Fruit fly (Drosophila melanogaster): Measurements from ENCODE around the gene hzg.

The hzg gene

DNA sequence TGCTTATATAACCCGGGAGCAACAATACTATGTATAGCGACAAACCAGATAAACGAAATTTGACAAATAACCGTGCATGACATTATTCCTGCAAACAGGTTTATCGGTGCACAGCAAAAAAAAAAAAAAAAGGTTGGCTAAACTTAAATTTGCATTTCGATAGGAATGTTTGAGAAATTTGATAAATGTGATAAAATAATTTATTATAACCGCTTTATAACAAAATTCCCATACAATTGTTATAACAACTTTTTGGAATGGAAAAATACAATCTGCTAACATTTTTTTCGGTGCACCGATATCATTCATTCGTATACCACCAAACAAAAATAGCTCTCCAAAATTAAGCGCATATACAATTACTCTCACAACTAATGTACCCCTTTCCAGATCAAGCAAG, 27.0 kb downstream of the hzg start (continued):
- TF ChIP-seq ci (GFP tag; IDR thresholded peaks at IDR 0.05) (no peak), CG10321 (GFP tag; IDR thresholded peaks at IDR 0.05) (no peak), D (optimal IDR thresholded peaks at IDR 0.05) (no peak), D (GFP tag; optimal IDR thresholded peaks at IDR 0.05) (no peak), unpg (GFP tag; optimal IDR thresholded peaks at IDR 0.05) (peak; percentile 39), CG6791 (GFP tag; IDR thresholded peaks at IDR 0.05; ENCODE audit: partially characterized antibody) (no peak), Ada2b (GFP tag; IDR thresholded peaks at IDR 0.05) (peak; percentile 66), ems (GFP tag; optimal IDR thresholded peaks at IDR 0.05) (peak; percentile 21), Mes4 (GFP tag; optimal IDR thresholded peaks at IDR 0.05) (no peak), bcd (GFP tag; optimal IDR thresholded peaks at IDR 0.05) (peak; percentile 39), CG30020 (tag; optimal IDR thresholded peaks at IDR 0.05) (no peak), seq (GFP tag; IDR thresholded peaks at IDR 0.05) (no peak), psq (GFP tag; optimal IDR thresholded peaks at IDR 0.05) (no peak), ssp (GFP tag; IDR thresholded peaks at IDR 0.05) (peak; percentile 27; the same call in 1 of the 2 replicates), CG13894 (tag; optimal IDR thresholded peaks at IDR 0.05) (peak; percentile 12), da (GFP tag; optimal IDR thresholded peaks at IDR 0.05) (no peak), HLHmδ (GFP tag; optimal IDR thresholded peaks at IDR 0.05) (no peak), Ssrp (tag; optimal IDR thresholded peaks at IDR 0.05) (no peak), Med (GFP tag) (peak; percentile 69), emc (GFP tag; optimal IDR thresholded peaks at IDR 0.05) (no peak), hb (GFP tag; IDR thresholded peaks at IDR 0.05; ENCODE audit: partially characterized antibody) (no peak), kni (GFP tag; optimal IDR thresholded peaks at IDR 0.05) (no peak), MTF-1 (GFP tag; optimal IDR thresholded peaks at IDR 0.05; ENCODE audit: borderline replicate concordance) (no peak), CG3407 (GFP tag; optimal IDR thresholded peaks at IDR 0.05) (no peak), schlank (tag; optimal IDR thresholded peaks at IDR 0.05) (no peak), tup (GFP tag; optimal IDR thresholded peaks at IDR 0.05) (no peak), B-H2 (GFP tag; optimal IDR thresholded peaks at IDR 0.05) (no peak), CG32767 (GFP tag; IDR thresholded peaks at IDR 0.05) (peak; percentile 18; the same call in 1 of the 2 replicates), wdn (GFP tag; IDR thresholded peaks at IDR 0.05) (no peak), CG7271 (tag; optimal IDR thresholded peaks at IDR 0.05) (no peak), z (GFP tag; IDR thresholded peaks at IDR 0.05) (no peak), CG6854 (GFP tag; optimal IDR thresholded peaks at IDR 0.05) (no peak), btn (GFP tag; optimal IDR thresholded peaks at IDR 0.05) (no peak), amos (GFP tag; IDR thresholded peaks at IDR 0.05; ENCODE audit: partially characterized antibody) (no peak), CG1233 (GFP tag; optimal IDR thresholded peaks at IDR 0.05) (peak; percentile 49), Hr3 (GFP tag; optimal IDR thresholded peaks at IDR 0.05) (peak; percentile 31), Hr39 (optimal IDR thresholded peaks at IDR 0.05) (no peak), dmrt11E (tag; optimal IDR thresholded peaks at IDR 0.05) (no peak), CG15479 (GFP tag; optimal IDR thresholded peaks at IDR 0.05) (no peak), CG12942 (GFP tag; optimal IDR thresholded peaks at IDR 0.05) (no peak), row (GFP tag; IDR thresholded peaks at IDR 0.05) (peak; percentile 72), Hmx (GFP tag; optimal IDR thresholded peaks at IDR 0.05) (no peak), tna (GFP tag; IDR thresholded peaks at IDR 0.05; ENCODE audit: partially characterized antibody) (no peak), gce (GFP tag; IDR thresholded peaks at IDR 0.05) (peak; percentile 54; the same call in 2 of the 3 replicates), HLH54F (GFP tag; optimal IDR thresholded peaks at IDR 0.05) (no peak), CG10147 (GFP tag; optimal IDR thresholded peaks at IDR 0.05) (no peak), CG14050 (GFP tag; IDR thresholded peaks at IDR 0.05) (no peak), dpn (GFP tag; optimal IDR thresholded peaks at IDR 0.05) (peak in 1 of 2 experiments; percentile 44), nom (GFP tag; optimal IDR thresholded peaks at IDR 0.05) (no peak), otp (GFP tag; IDR thresholded peaks at IDR 0.05) (no peak), run (tag; optimal IDR thresholded peaks at IDR 0.05) (no peak), Six4 (GFP tag; optimal IDR thresholded peaks at IDR 0.05) (no peak)
